Worm (Caenorhabditis elegans) whole organism, L2 larva: ENCODE measurements around the gene ddo-3.

ENCODE experiments used
- C34F6.9 ChIP-seq: fragments of 150-350 bp; optimal IDR thresholded peaks from 2 replicates; lab custom pipeline; 2014; ENCODE audit warnings: missing biosample characterization, missing genetic modification characterization
- F13H6.1 ChIP-seq: sonication (generic microtip); optimal IDR thresholded peaks from 2 replicates; lab custom pipeline; 2016; ENCODE audit warnings: missing genetic modification characterization, missing compliant biosample characterization
- R02D3.7 ChIP-seq: fragments of 150-350 bp; optimal IDR thresholded peaks from 2 replicates; lab custom pipeline; 2014; ENCODE audit warnings: missing biosample characterization, missing genetic modification characterization
- Y55F3AM.14 ChIP-seq: fragments of 200-800 bp; sonication (Bioruptor generic); optimal IDR thresholded peaks from 2 replicates; lab custom pipeline; 2018; ENCODE audit warnings: mild to moderate bottlenecking, missing genetic modification characterization, missing compliant biosample characterization
- ZK546.5 ChIP-seq: sonication (generic microtip); optimal IDR thresholded peaks from 2 replicates; lab custom pipeline; 2017; ENCODE audit warnings: missing biosample characterization, missing genetic modification characterization
- alr-1 ChIP-seq: fragments of 150-350 bp; optimal IDR thresholded peaks from 2 replicates; lab custom pipeline; 2014; ENCODE audit warnings: missing biosample characterization, missing genetic modification characterization
- aly-2 ChIP-seq: fragments of 150-350 bp; optimal IDR thresholded peaks from 2 replicates; lab custom pipeline; 2014; ENCODE audit warnings: missing biosample characterization, missing genetic modification characterization
- blmp-1 ChIP-seq: sonication (generic microtip); optimal IDR thresholded peaks from 2 replicates; lab custom pipeline; 2017; ENCODE audit warnings: missing genetic modification characterization, mild to moderate bottlenecking, missing compliant biosample characterization, antibody characterized with exemption, moderate library complexity; ENCODE audit not compliant: insufficient read depth
- ceh-82 ChIP-seq: fragments of 150-350 bp; optimal IDR thresholded peaks from 2 replicates; lab custom pipeline; 2014; ENCODE audit warnings: missing biosample characterization, missing genetic modification characterization
- crh-2 ChIP-seq: sonication (generic microtip); optimal IDR thresholded peaks from 2 replicates; lab custom pipeline; 2017; ENCODE audit warnings: missing biosample characterization, missing genetic modification characterization
- dmd-4 ChIP-seq: sonication (generic microtip); optimal IDR thresholded peaks from 2 replicates; lab custom pipeline; 2017; ENCODE audit warnings: missing biosample characterization, missing genetic modification characterization
- egl-27 ChIP-seq: sonication (generic microtip); optimal IDR thresholded peaks from 3 replicates; lab custom pipeline; 2017; ENCODE audit warnings: missing biosample characterization, missing genetic modification reagents, missing genetic modification characterization
- elt-1 ChIP-seq: fragments of 150-350 bp; optimal IDR thresholded peaks from 2 replicates; lab custom pipeline; 2014; ENCODE audit warnings: missing biosample characterization, missing genetic modification characterization
- fos-1 ChIP-seq: fragments of 150-350 bp; optimal IDR thresholded peaks from 2 replicates; lab custom pipeline; 2014; ENCODE audit warnings: missing biosample characterization, missing genetic modification characterization
- gmeb-1 ChIP-seq: fragments of 150-350 bp; optimal IDR thresholded peaks from 2 replicates; lab custom pipeline; 2014; ENCODE audit warnings: missing biosample characterization, missing genetic modification characterization
- lin-11 ChIP-seq: fragments of 150-350 bp; sonication (generic microtip); optimal IDR thresholded peaks from 2 replicates; lab custom pipeline; 2014; ENCODE audit warnings: missing biosample characterization, missing genetic modification characterization, inconsistent platforms, mixed read lengths
- lin-39 ChIP-seq: fragments of 150-350 bp; optimal IDR thresholded peaks from 2 replicates; lab custom pipeline; 2014; ENCODE audit warnings: missing biosample characterization, missing genetic modification reagents, missing genetic modification characterization
- lsy-2 ChIP-seq, 2 experiments: fragments of 150-350 bp in 1 of 2; sonication (generic microtip) in 1 of 2; optimal IDR thresholded peaks; 2 replicates each; lab custom pipeline; 2014 to 2017; ENCODE audit warnings: missing biosample characterization in 2 of 2, missing genetic modification characterization in 2 of 2
- mab-5 ChIP-seq: fragments of 150-350 bp; optimal IDR thresholded peaks from 2 replicates; lab custom pipeline; 2014; ENCODE audit warnings: missing biosample characterization, missing genetic modification characterization
- mbf-1 ChIP-seq: sonication (generic microtip); optimal IDR thresholded peaks from 2 replicates; lab custom pipeline; 2017; ENCODE audit warnings: missing biosample characterization, missing genetic modification characterization
- mdl-1 ChIP-seq, 2 experiments: fragments of 150-350 bp in 1 of 2; sonication (generic microtip) in 1 of 2; optimal IDR thresholded peaks; 2 replicates each; lab custom pipeline; 2017; ENCODE audit warnings: missing biosample characterization in 2 of 2, missing genetic modification characterization in 2 of 2
- nhr-10 ChIP-seq: sonication (generic microtip); optimal IDR thresholded peaks from 2 replicates; lab custom pipeline; 2017; ENCODE audit warnings: missing biosample characterization, missing genetic modification characterization
- nhr-11 ChIP-seq: fragments of 150-350 bp; optimal IDR thresholded peaks from 2 replicates; lab custom pipeline; 2014; ENCODE audit warnings: missing biosample characterization, missing genetic modification characterization
- nhr-12 ChIP-seq: fragments of 150-350 bp; optimal IDR thresholded peaks from 2 replicates; lab custom pipeline; 2014; ENCODE audit warnings: missing biosample characterization, missing genetic modification characterization
- nhr-129 ChIP-seq: fragments of 150-350 bp; optimal IDR thresholded peaks from 2 replicates; lab custom pipeline; 2014; ENCODE audit warnings: missing biosample characterization, missing genetic modification characterization
- nhr-21 ChIP-seq: fragments of 150-350 bp; optimal IDR thresholded peaks from 2 replicates; lab custom pipeline; 2014; ENCODE audit warnings: missing biosample characterization, missing genetic modification characterization
- nhr-23 ChIP-seq: fragments of 150-350 bp; optimal IDR thresholded peaks from 2 replicates; lab custom pipeline; 2014; ENCODE audit warnings: missing biosample characterization, missing genetic modification reagents, missing genetic modification characterization
- nhr-237 ChIP-seq: fragments of 150-350 bp; optimal IDR thresholded peaks from 2 replicates; lab custom pipeline; 2014; ENCODE audit warnings: missing biosample characterization, missing genetic modification characterization
- nhr-6 ChIP-seq: fragments of 150-350 bp; optimal IDR thresholded peaks from 2 replicates; lab custom pipeline; 2014; ENCODE audit warnings: missing biosample characterization, missing genetic modification characterization
- nhr-77 ChIP-seq: fragments of 150-350 bp; optimal IDR thresholded peaks from 2 replicates; lab custom pipeline; 2014; ENCODE audit warnings: missing biosample characterization, missing genetic modification characterization
- peb-1 ChIP-seq: fragments of 150-350 bp; optimal IDR thresholded peaks from 2 replicates; lab custom pipeline; 2014; ENCODE audit warnings: missing biosample characterization, missing genetic modification characterization
- sem-4 ChIP-seq: fragments of 150-350 bp; optimal IDR thresholded peaks from 2 replicates; lab custom pipeline; 2014; ENCODE audit warnings: missing biosample characterization, missing genetic modification reagents, missing genetic modification characterization
- skn-1 ChIP-seq: sonication (generic microtip); optimal IDR thresholded peaks from 2 replicates; lab custom pipeline; 2017; ENCODE audit warnings: missing biosample characterization, missing genetic modification characterization
- sma-3 ChIP-seq: sonication (generic microtip); optimal IDR thresholded peaks from 2 replicates; lab custom pipeline; 2016; ENCODE audit warnings: missing genetic modification reagents, missing genetic modification characterization, missing compliant biosample characterization
- sma-9 ChIP-seq, 2 experiments: fragments of 150-350 bp in 1 of 2; sonication (generic microtip) in 1 of 2; optimal IDR thresholded peaks; 2 replicates each; lab custom pipeline; 2014 to 2016; ENCODE audit warnings: missing genetic modification characterization in 2 of 2, mild to moderate bottlenecking in 1 of 2, missing biosample characterization in 1 of 2, missing compliant biosample characterization in 1 of 2, missing genetic modification reagents in 1 of 2, moderate library complexity in 1 of 2
- snpc-4 ChIP-seq: fragments of 150-350 bp; optimal IDR thresholded peaks from 2 replicates; lab custom pipeline; 2014; ENCODE audit warnings: missing biosample characterization, missing genetic modification characterization
- unc-39 ChIP-seq: fragments of 150-350 bp; optimal IDR thresholded peaks from 2 replicates; lab custom pipeline; 2014; ENCODE audit warnings: missing biosample characterization, missing genetic modification characterization
- unc-55 ChIP-seq: fragments of 150-350 bp; sonication (generic microtip); optimal IDR thresholded peaks from 3 replicates; lab custom pipeline; 2014; ENCODE audit warnings: missing biosample characterization, missing genetic modification reagents, missing genetic modification characterization
- unc-62 ChIP-seq: fragments of 150-350 bp; optimal IDR thresholded peaks from 2 replicates; lab custom pipeline; 2014; ENCODE audit warnings: missing biosample characterization, missing genetic modification reagents, missing genetic modification characterization
- ztf-11 ChIP-seq: sonication (generic microtip); optimal IDR thresholded peaks from 2 replicates; lab custom pipeline; 2017; ENCODE audit warnings: missing biosample characterization, missing genetic modification characterization
- ztf-4 ChIP-seq: fragments of 150-350 bp; optimal IDR thresholded peaks from 2 replicates; lab custom pipeline; 2014; ENCODE audit warnings: missing biosample characterization, missing genetic modification characterization

The ddo-3 gene

DNA sequence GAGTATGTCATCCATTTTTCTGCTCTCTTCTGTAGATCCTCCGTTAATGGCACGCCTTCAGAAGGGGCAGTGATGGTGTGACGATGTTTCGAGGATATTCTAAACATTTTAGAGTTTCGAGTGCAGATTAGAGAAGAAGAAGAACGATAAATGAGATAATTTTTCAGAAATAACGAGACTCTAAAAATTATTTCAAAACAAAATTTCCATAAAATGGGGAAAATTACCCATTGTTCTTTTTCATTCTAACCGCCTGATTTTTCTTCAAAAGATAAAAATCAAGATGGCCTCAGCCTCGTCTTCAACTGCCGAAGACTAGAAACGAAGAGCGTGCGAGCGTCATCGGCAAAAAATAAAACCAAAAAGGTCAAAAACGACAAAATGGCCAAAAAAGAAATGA lies 13.4 kb downstream of the ddo-3 start, which contains the start of gene let-765:
let-765 (minus strand) TSS at position 101 of the 400 bp plus-strand sequence.
- no peak for TF ChIP-seq nhr-21
- no peak for TF ChIP-seq alr-1 (tag; lab: Kevin White, UChicago)
- no peak for TF ChIP-seq nhr-12
- no peak for TF ChIP-seq mab-5 (tag; lab: Kevin White, UChicago)
- no peak for TF ChIP-seq sem-4 (tag; lab: Kevin White, UChicago)
- TF ChIP-seq nhr-237 (tag; lab: Kevin White, UChicago), result no peak
- no peak for TF ChIP-seq ceh-82 (tag; lab: Kevin White, UChicago)
- TF ChIP-seq gmeb-1 (tag; lab: Kevin White, UChicago), result no peak
- no peak for TF ChIP-seq lsy-2 (tag; optimal IDR thresholded peaks at IDR 0.05; lab: Kevin White, UChicago)
- TF ChIP-seq ZK546.5 (tag; lab: Kevin White, UChicago), result no peak
- no peak for TF ChIP-seq unc-62 (GFP tag; lab: Kevin White, UChicago)
- no peak for TF ChIP-seq sma-3
- no peak for TF ChIP-seq dmd-4 (tag; lab: Kevin White, UChicago)
- TF ChIP-seq F13H6.1 (tag; lab: Kevin White, UChicago), result no peak

ce11 chrIII:6603185-6603584 lies 15.5 kb downstream of the ddo-3 start:
- TF ChIP-seq fos-1 (tag; lab: Kevin White, UChicago), result peak; percentile 19
- TF ChIP-seq unc-62 (GFP tag; lab: Kevin White, UChicago), result no peak
- TF ChIP-seq R02D3.7 (tag; lab: Kevin White, UChicago), result no peak
- TF ChIP-seq nhr-6 (tag; lab: Kevin White, UChicago), result no peak
- no peak for TF ChIP-seq crh-2 (tag; lab: Kevin White, UChicago)
- TF ChIP-seq ZK546.5 (tag; lab: Kevin White, UChicago), result no peak
- TF ChIP-seq lin-11, result no peak
- no peak for TF ChIP-seq skn-1
- no peak for TF ChIP-seq F13H6.1 (tag; lab: Kevin White, UChicago)
- TF ChIP-seq nhr-77 (tag; lab: Kevin White, UChicago), result no peak
- no peak for TF ChIP-seq mab-5 (tag; lab: Kevin White, UChicago)
- TF ChIP-seq gmeb-1 (tag; lab: Kevin White, UChicago), result no peak
- TF ChIP-seq nhr-129 (tag; lab: Kevin White, UChicago), result peak; percentile 33
- TF ChIP-seq mdl-1 (tag; optimal IDR thresholded peaks at IDR 0.05; lab: Kevin White, UChicago), result no peak

DNA sequence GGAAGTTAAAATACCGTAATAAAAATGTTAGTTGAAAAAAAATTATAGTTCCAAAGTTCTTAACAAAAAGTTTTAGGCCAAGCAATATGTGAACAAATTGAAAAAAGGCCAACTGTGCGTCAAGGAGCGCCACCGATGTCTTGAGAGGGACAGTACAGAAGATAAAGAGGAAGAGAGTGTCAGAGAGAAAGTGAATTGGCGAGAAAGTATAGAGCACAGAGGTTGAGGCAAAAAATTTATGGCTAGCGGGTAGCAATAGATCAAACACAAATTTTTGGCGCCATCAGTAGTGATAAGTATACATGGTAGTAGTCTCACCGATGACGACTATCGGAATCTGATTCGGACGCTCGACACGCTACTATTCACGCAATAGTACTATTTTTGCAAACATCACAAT lies 16.7 kb downstream of the ddo-3 start:
- TF ChIP-seq mab-5 (tag; lab: Kevin White, UChicago) (no peak), sma-9 (GFP tag; optimal IDR thresholded peaks at IDR 0.05; lab: Kevin White, UChicago) (peak; percentile 29), sma-9 (tag; optimal IDR thresholded peaks at IDR 0.05; lab: Kevin White, UChicago) (no peak), fos-1 (tag; lab: Kevin White, UChicago) (peak; percentile 62), unc-55 (GFP tag; lab: Kevin White, UChicago) (no peak), crh-2 (tag; lab: Kevin White, UChicago) (peak; percentile 18), blmp-1 (tag; lab: Kevin White, UChicago) (peak; percentile 18)

DNA sequence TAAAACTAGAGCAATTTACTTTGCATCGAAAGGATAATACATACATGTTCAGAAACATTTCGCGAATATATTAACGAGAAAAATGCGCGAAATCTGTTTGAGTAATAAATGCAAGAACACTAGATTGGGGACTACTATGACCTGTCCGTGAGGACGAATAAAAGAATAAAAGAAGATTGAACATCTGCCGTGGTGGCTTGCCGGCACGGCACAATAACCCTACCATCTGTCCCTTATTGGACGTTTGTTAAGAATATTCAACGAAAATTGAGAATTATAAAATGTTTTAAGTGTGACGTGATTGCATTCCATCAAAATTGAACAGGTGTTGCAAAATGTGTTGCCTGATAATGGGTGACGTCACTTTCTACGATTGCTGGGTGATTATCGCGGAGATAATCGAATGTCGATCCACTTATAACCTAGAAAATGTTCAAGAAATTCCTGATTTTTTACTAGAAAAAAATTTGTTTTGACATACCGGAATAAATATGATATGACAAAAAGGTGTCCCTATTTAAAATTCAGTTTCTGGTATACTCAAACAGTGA lies 17.9 kb downstream of the ddo-3 start:
- TF ChIP-seq C34F6.9 (tag; lab: Kevin White, UChicago) (no peak), alr-1 (tag; lab: Kevin White, UChicago) (no peak), skn-1 (no peak), nhr-6 (tag; lab: Kevin White, UChicago) (no peak), egl-27 (no peak), mdl-1 (tag; optimal IDR thresholded peaks at IDR 0.05; lab: Kevin White, UChicago) (no peak), lin-39 (tag; lab: Kevin White, UChicago) (no peak), fos-1 (tag; lab: Kevin White, UChicago) (peak; percentile 3), sem-4 (tag; lab: Kevin White, UChicago) (no peak), nhr-23 (tag; lab: Kevin White, UChicago) (no peak), sma-9 (GFP tag; optimal IDR thresholded peaks at IDR 0.05; lab: Kevin White, UChicago) (peak; percentile 63), sma-9 (tag; optimal IDR thresholded peaks at IDR 0.05; lab: Kevin White, UChicago) (no peak), mbf-1 (tag; lab: Kevin White, UChicago) (no peak)

DNA sequence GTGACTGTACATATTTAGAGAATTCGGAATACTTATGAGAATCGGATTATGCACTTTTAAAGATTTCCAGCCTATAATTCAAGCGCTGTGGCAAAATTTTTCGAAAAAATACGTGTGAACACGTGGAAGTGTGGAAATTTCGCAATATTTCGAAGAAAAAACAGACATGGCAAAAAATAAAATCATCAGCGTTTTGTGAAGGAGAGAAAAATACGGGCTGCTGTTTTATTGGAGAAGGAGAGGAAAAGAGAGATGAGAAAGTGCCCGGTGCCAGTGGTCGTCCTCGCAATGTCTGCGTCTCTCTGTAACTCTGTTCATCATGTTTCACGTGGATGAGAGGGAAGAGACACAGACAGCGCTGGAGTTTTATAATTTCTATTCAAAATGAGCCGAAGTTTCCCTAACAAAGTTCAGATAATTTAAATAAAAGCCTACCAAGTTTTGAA lies 18.4 kb downstream of the ddo-3 start:
- no peak for TF ChIP-seq ztf-11 (tag; lab: Kevin White, UChicago)
- TF ChIP-seq sem-4 (tag; lab: Kevin White, UChicago), result peak; percentile 58
- TF ChIP-seq unc-62 (GFP tag; lab: Kevin White, UChicago), result no peak
- TF ChIP-seq snpc-4, result peak; percentile 77
- no peak for TF ChIP-seq nhr-11 (tag; lab: Kevin White, UChicago)
- peak; percentile 88 for TF ChIP-seq crh-2 (tag; lab: Kevin White, UChicago)
- peak; percentile 86 for TF ChIP-seq unc-55 (GFP tag; lab: Kevin White, UChicago)
- TF ChIP-seq egl-27, result peak; percentile 8
- peak; percentile 82 for TF ChIP-seq nhr-6 (tag; lab: Kevin White, UChicago)
- TF ChIP-seq elt-1, result no peak
- peak; percentile 86 for TF ChIP-seq sma-9 (GFP tag; optimal IDR thresholded peaks at IDR 0.05; lab: Kevin White, UChicago)
- no peak for TF ChIP-seq sma-9 (tag; optimal IDR thresholded peaks at IDR 0.05; lab: Kevin White, UChicago)
- no peak for TF ChIP-seq unc-39 (tag; lab: Kevin White, UChicago)
- TF ChIP-seq C34F6.9 (tag; lab: Kevin White, UChicago), result peak; percentile 86
- TF ChIP-seq alr-1 (tag; lab: Kevin White, UChicago), result no peak
- TF ChIP-seq Y55F3AM.14 (GFP tag; lab: Kevin White, UChicago), result peak; percentile 64
- TF ChIP-seq gmeb-1 (tag; lab: Kevin White, UChicago), result peak; percentile 55
- peak; percentile 88 for TF ChIP-seq nhr-129 (tag; lab: Kevin White, UChicago)
- TF ChIP-seq fos-1 (tag; lab: Kevin White, UChicago), result peak; percentile 63
- TF ChIP-seq nhr-10 (tag; lab: Kevin White, UChicago), result no peak
- no peak for TF ChIP-seq aly-2
- TF ChIP-seq ztf-4, result peak; percentile 92
- TF ChIP-seq peb-1 (tag; lab: Kevin White, UChicago), result no peak
